Fruit fly (Drosophila melanogaster): ENCODE data around the gene wapl.

- no peak for TF ChIP-seq CG8478 (optimal IDR thresholded peaks at IDR 0.05)
- no peak for TF ChIP-seq CTCF (optimal IDR thresholded peaks at IDR 0.05)
Measured at dm6 chrX:2175265-2175795, 16.5 kb upstream of the wapl start, which contains the start of gene Cyp4d14.
